Worm (Caenorhabditis elegans) whole organism, L2 larva: ENCODE results near the gene ubxn-2.

Experiments used
- F13H6.1 ChIP-seq: sonication (generic microtip); optimal IDR thresholded peaks from 2 replicates; lab custom pipeline; 2016; ENCODE audit warnings: missing genetic modification characterization, missing compliant biosample characterization
- R02D3.7 ChIP-seq: fragments of 150-350 bp; optimal IDR thresholded peaks from 2 replicates; lab custom pipeline; 2014; ENCODE audit warnings: missing biosample characterization, missing genetic modification characterization
- Y55F3AM.14 ChIP-seq: fragments of 200-800 bp; sonication (Bioruptor generic); optimal IDR thresholded peaks from 2 replicates; lab custom pipeline; 2018; ENCODE audit warnings: mild to moderate bottlenecking, missing genetic modification characterization, missing compliant biosample characterization
- ZK546.5 ChIP-seq: sonication (generic microtip); optimal IDR thresholded peaks from 2 replicates; lab custom pipeline; 2017; ENCODE audit warnings: missing biosample characterization, missing genetic modification characterization
- alr-1 ChIP-seq: fragments of 150-350 bp; optimal IDR thresholded peaks from 2 replicates; lab custom pipeline; 2014; ENCODE audit warnings: missing biosample characterization, missing genetic modification characterization
- aly-2 ChIP-seq: fragments of 150-350 bp; optimal IDR thresholded peaks from 2 replicates; lab custom pipeline; 2014; ENCODE audit warnings: missing biosample characterization, missing genetic modification characterization
- ama-1 ChIP-seq: fragments of 150-350 bp; optimal IDR thresholded peaks from 2 replicates; lab custom pipeline; 2018; ENCODE audit warnings: inconsistent platforms
- blmp-1 ChIP-seq: sonication (generic microtip); optimal IDR thresholded peaks from 2 replicates; lab custom pipeline; 2017; ENCODE audit warnings: missing genetic modification characterization, mild to moderate bottlenecking, missing compliant biosample characterization, antibody characterized with exemption, moderate library complexity; ENCODE audit not compliant: insufficient read depth
- ceh-16 ChIP-seq: fragments of 150-350 bp; optimal IDR thresholded peaks from 2 replicates; lab custom pipeline; 2014; ENCODE audit warnings: missing biosample characterization, missing genetic modification characterization
- ceh-82 ChIP-seq: fragments of 150-350 bp; optimal IDR thresholded peaks from 2 replicates; lab custom pipeline; 2014; ENCODE audit warnings: missing biosample characterization, missing genetic modification characterization
- crh-2 ChIP-seq: sonication (generic microtip); optimal IDR thresholded peaks from 2 replicates; lab custom pipeline; 2017; ENCODE audit warnings: missing biosample characterization, missing genetic modification characterization
- dmd-4 ChIP-seq: sonication (generic microtip); optimal IDR thresholded peaks from 2 replicates; lab custom pipeline; 2017; ENCODE audit warnings: missing biosample characterization, missing genetic modification characterization
- egl-27 ChIP-seq: sonication (generic microtip); optimal IDR thresholded peaks from 3 replicates; lab custom pipeline; 2017; ENCODE audit warnings: missing biosample characterization, missing genetic modification reagents, missing genetic modification characterization
- elt-3 ChIP-seq: sonication (generic microtip); optimal IDR thresholded peaks from 2 replicates; lab custom pipeline; 2017; ENCODE audit warnings: missing biosample characterization, missing genetic modification characterization
- fos-1 ChIP-seq: fragments of 150-350 bp; optimal IDR thresholded peaks from 2 replicates; lab custom pipeline; 2014; ENCODE audit warnings: missing biosample characterization, missing genetic modification characterization
- gmeb-1 ChIP-seq: fragments of 150-350 bp; optimal IDR thresholded peaks from 2 replicates; lab custom pipeline; 2014; ENCODE audit warnings: missing biosample characterization, missing genetic modification characterization
- lin-11 ChIP-seq: fragments of 150-350 bp; sonication (generic microtip); optimal IDR thresholded peaks from 2 replicates; lab custom pipeline; 2014; ENCODE audit warnings: missing biosample characterization, missing genetic modification characterization, inconsistent platforms, mixed read lengths
- lin-13 ChIP-seq: fragments of 150-350 bp; optimal IDR thresholded peaks from 2 replicates; lab custom pipeline; 2014; ENCODE audit warnings: missing biosample characterization, missing genetic modification reagents, missing genetic modification characterization
- lin-39 ChIP-seq: fragments of 150-350 bp; optimal IDR thresholded peaks from 2 replicates; lab custom pipeline; 2014; ENCODE audit warnings: missing biosample characterization, missing genetic modification reagents, missing genetic modification characterization
- lsy-2 ChIP-seq, 2 experiments: fragments of 150-350 bp in 1 of 2; sonication (generic microtip) in 1 of 2; optimal IDR thresholded peaks; 2 replicates each; lab custom pipeline; 2014 to 2017; ENCODE audit warnings: missing biosample characterization in 2 of 2, missing genetic modification characterization in 2 of 2
- mab-5 ChIP-seq: fragments of 150-350 bp; optimal IDR thresholded peaks from 2 replicates; lab custom pipeline; 2014; ENCODE audit warnings: missing biosample characterization, missing genetic modification characterization
- mbf-1 ChIP-seq: sonication (generic microtip); optimal IDR thresholded peaks from 2 replicates; lab custom pipeline; 2017; ENCODE audit warnings: missing biosample characterization, missing genetic modification characterization
- mdl-1 ChIP-seq, 2 experiments: fragments of 150-350 bp in 1 of 2; sonication (generic microtip) in 1 of 2; optimal IDR thresholded peaks; 2 replicates each; lab custom pipeline; 2017; ENCODE audit warnings: missing biosample characterization in 2 of 2, missing genetic modification characterization in 2 of 2
- nhr-10 ChIP-seq: sonication (generic microtip); optimal IDR thresholded peaks from 2 replicates; lab custom pipeline; 2017; ENCODE audit warnings: missing biosample characterization, missing genetic modification characterization
- nhr-11 ChIP-seq: fragments of 150-350 bp; optimal IDR thresholded peaks from 2 replicates; lab custom pipeline; 2014; ENCODE audit warnings: missing biosample characterization, missing genetic modification characterization
- nhr-12 ChIP-seq: fragments of 150-350 bp; optimal IDR thresholded peaks from 2 replicates; lab custom pipeline; 2014; ENCODE audit warnings: missing biosample characterization, missing genetic modification characterization
- nhr-129 ChIP-seq: fragments of 150-350 bp; optimal IDR thresholded peaks from 2 replicates; lab custom pipeline; 2014; ENCODE audit warnings: missing biosample characterization, missing genetic modification characterization
- nhr-21 ChIP-seq: fragments of 150-350 bp; optimal IDR thresholded peaks from 2 replicates; lab custom pipeline; 2014; ENCODE audit warnings: missing biosample characterization, missing genetic modification characterization
- nhr-23 ChIP-seq: fragments of 150-350 bp; optimal IDR thresholded peaks from 2 replicates; lab custom pipeline; 2014; ENCODE audit warnings: missing biosample characterization, missing genetic modification reagents, missing genetic modification characterization
- nhr-237 ChIP-seq: fragments of 150-350 bp; optimal IDR thresholded peaks from 2 replicates; lab custom pipeline; 2014; ENCODE audit warnings: missing biosample characterization, missing genetic modification characterization
- nhr-25 ChIP-seq: fragments of 150-350 bp; sonication (generic microtip); optimal IDR thresholded peaks from 3 replicates; lab custom pipeline; 2014; ENCODE audit warnings: missing biosample characterization, missing genetic modification characterization
- nhr-6 ChIP-seq: fragments of 150-350 bp; optimal IDR thresholded peaks from 2 replicates; lab custom pipeline; 2014; ENCODE audit warnings: missing biosample characterization, missing genetic modification characterization
- nhr-77 ChIP-seq: fragments of 150-350 bp; optimal IDR thresholded peaks from 2 replicates; lab custom pipeline; 2014; ENCODE audit warnings: missing biosample characterization, missing genetic modification characterization
- peb-1 ChIP-seq: fragments of 150-350 bp; optimal IDR thresholded peaks from 2 replicates; lab custom pipeline; 2014; ENCODE audit warnings: missing biosample characterization, missing genetic modification characterization
- sem-4 ChIP-seq: fragments of 150-350 bp; optimal IDR thresholded peaks from 2 replicates; lab custom pipeline; 2014; ENCODE audit warnings: missing biosample characterization, missing genetic modification reagents, missing genetic modification characterization
- skn-1 ChIP-seq: sonication (generic microtip); optimal IDR thresholded peaks from 2 replicates; lab custom pipeline; 2017; ENCODE audit warnings: missing biosample characterization, missing genetic modification characterization
- sma-3 ChIP-seq: sonication (generic microtip); optimal IDR thresholded peaks from 2 replicates; lab custom pipeline; 2016; ENCODE audit warnings: missing genetic modification reagents, missing genetic modification characterization, missing compliant biosample characterization
- snpc-4 ChIP-seq: fragments of 150-350 bp; optimal IDR thresholded peaks from 2 replicates; lab custom pipeline; 2014; ENCODE audit warnings: missing biosample characterization, missing genetic modification characterization
- unc-39 ChIP-seq: fragments of 150-350 bp; optimal IDR thresholded peaks from 2 replicates; lab custom pipeline; 2014; ENCODE audit warnings: missing biosample characterization, missing genetic modification characterization
- unc-55 ChIP-seq: fragments of 150-350 bp; sonication (generic microtip); optimal IDR thresholded peaks from 3 replicates; lab custom pipeline; 2014; ENCODE audit warnings: missing biosample characterization, missing genetic modification reagents, missing genetic modification characterization
- unc-62 ChIP-seq: fragments of 150-350 bp; optimal IDR thresholded peaks from 2 replicates; lab custom pipeline; 2014; ENCODE audit warnings: missing biosample characterization, missing genetic modification reagents, missing genetic modification characterization
- zag-1 ChIP-seq: fragments of 150-350 bp; optimal IDR thresholded peaks from 2 replicates; lab custom pipeline; 2014; ENCODE audit warnings: missing biosample characterization, missing genetic modification characterization
- ztf-1 ChIP-seq: fragments of 200-800 bp; sonication (Bioruptor generic); conservative IDR thresholded peaks from 2 replicates; pipeline ENCODE4 v1.3.6; 2022; ENCODE audit warnings: missing genetic modification characterization, missing compliant biosample characterization
- ztf-11 ChIP-seq: sonication (generic microtip); optimal IDR thresholded peaks from 2 replicates; lab custom pipeline; 2017; ENCODE audit warnings: missing biosample characterization, missing genetic modification characterization
- ztf-4 ChIP-seq: fragments of 150-350 bp; optimal IDR thresholded peaks from 2 replicates; lab custom pipeline; 2014; ENCODE audit warnings: missing biosample characterization, missing genetic modification characterization

ubxn-2 gene

DNA sequence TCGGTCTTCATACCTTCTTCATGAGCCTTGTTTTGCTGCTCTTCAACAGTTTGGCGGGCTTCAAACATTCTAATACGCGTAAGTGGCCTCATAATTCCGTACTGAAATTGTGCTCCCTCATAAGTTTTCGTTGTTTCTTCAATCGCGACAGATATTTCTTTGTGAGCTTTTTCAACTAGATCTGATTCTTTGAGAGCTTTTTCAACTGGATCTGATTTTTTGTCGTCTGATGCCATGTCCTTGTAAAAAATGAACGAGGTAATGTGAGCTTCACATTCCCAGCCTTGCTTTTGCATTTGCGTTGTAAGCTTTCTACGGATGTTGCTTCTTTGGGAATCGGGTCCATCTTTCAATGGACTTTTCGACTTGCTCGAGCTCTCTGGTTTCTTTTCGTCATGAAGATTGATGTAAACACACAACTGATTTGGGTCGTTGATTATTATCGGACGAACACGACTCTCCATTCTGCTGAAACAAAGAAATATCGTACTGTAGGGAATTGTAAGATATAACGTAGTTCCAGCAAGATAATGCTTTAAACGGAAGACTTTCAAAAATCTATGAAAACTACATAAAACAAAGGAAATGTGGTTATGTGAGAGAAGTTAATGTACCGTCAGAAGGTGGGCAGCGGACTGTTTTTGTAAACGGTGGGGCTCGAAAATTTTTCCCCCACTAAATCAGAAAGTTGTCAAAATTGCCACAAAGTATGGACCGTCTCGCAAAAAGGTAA lies 15.2 kb downstream of the ubxn-2 start, which contains the start of gene Y94H6A.10:
Gene Y94H6A.10 (minus strand): TSS at position 464 of the 733 bp plus-strand sequence.
- TF ChIP-seq fos-1 = no peak
- TF ChIP-seq ama-1 (lab: Kevin White, UChicago) = peak; percentile 40

DNA sequence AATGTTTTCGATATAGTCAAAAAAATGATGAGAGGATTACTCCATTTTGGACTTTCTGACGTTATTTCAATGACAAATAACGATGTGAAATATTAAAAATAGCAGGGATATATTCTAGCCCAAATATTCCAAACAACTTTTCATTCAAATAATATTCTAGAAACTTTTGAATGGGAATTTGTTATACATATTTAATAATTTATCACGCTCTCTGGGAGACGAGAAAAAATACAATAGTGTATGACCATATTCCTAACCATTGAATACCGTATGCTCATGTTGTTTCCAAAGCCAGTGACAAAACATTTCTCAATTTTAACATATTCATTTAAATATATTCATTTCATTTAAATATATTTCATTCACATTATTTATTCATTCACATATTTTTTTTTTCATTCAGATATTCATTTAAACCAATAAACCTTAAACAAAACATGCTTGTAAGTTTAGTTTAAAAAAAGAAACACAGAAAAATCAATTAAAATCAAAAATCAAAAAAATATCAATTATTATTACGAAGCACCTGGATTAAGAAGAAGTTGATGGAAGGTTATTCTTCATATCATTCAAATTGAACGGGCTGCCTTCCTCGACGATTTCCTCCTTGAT lies 15.9 kb downstream of the ubxn-2 start:
- TF ChIP-seq nhr-237 (tag; lab: Kevin White, UChicago) = no peak
- TF ChIP-seq skn-1 (tag; lab: Kevin White, UChicago) = no peak
- no peak for TF ChIP-seq ceh-16
- no peak for TF ChIP-seq nhr-6 (tag; lab: Kevin White, UChicago)
- no peak for TF ChIP-seq blmp-1 (tag; lab: Kevin White, UChicago)
- no peak for TF ChIP-seq sem-4 (tag; lab: Kevin White, UChicago)
- no peak for TF ChIP-seq sma-3 (GFP tag; lab: Kevin White, UChicago)
- no peak for TF ChIP-seq nhr-77 (tag; lab: Kevin White, UChicago)
- TF ChIP-seq gmeb-1 (tag; lab: Kevin White, UChicago) = peak; percentile 12
- TF ChIP-seq R02D3.7 = no peak
- TF ChIP-seq lin-11 (tag; lab: Kevin White, UChicago) = no peak
- no peak for TF ChIP-seq alr-1 (tag; lab: Kevin White, UChicago)
- peak; percentile 46 for TF ChIP-seq ztf-4 (tag; lab: Kevin White, UChicago)
- no peak for TF ChIP-seq egl-27 (tag; lab: Kevin White, UChicago)
- no peak for TF ChIP-seq Y55F3AM.14 (GFP tag; lab: Kevin White, UChicago)
- TF ChIP-seq F13H6.1 (tag; lab: Kevin White, UChicago) = no peak
- no peak for TF ChIP-seq ama-1 (lab: Kevin White, UChicago)
- TF ChIP-seq nhr-12 (tag; lab: Kevin White, UChicago) = no peak
- TF ChIP-seq elt-3 (tag; lab: Kevin White, UChicago) = no peak
- peak in 1 of 2 experiments; percentile 20 for TF ChIP-seq lsy-2 (tag; optimal IDR thresholded peaks at IDR 0.05; lab: Kevin White, UChicago)
- no peak for TF ChIP-seq mbf-1
- TF ChIP-seq mab-5 (tag; lab: Kevin White, UChicago) = no peak
- no peak for TF ChIP-seq aly-2 (tag; lab: Kevin White, UChicago)
- no peak for TF ChIP-seq zag-1 (tag; lab: Kevin White, UChicago)
- TF ChIP-seq unc-62 (GFP tag; lab: Kevin White, UChicago) = no peak
- no peak for TF ChIP-seq mdl-1 (tag; optimal IDR thresholded peaks at IDR 0.05; lab: Kevin White, UChicago)
- TF ChIP-seq nhr-23 (tag; lab: Kevin White, UChicago) = no peak
- peak; percentile 25 for TF ChIP-seq unc-55 (GFP tag; lab: Kevin White, UChicago)
- no peak for TF ChIP-seq ztf-11 (tag; lab: Kevin White, UChicago)
- no peak for TF ChIP-seq ceh-82 (tag; lab: Kevin White, UChicago)
- TF ChIP-seq unc-39 = no peak

DNA sequence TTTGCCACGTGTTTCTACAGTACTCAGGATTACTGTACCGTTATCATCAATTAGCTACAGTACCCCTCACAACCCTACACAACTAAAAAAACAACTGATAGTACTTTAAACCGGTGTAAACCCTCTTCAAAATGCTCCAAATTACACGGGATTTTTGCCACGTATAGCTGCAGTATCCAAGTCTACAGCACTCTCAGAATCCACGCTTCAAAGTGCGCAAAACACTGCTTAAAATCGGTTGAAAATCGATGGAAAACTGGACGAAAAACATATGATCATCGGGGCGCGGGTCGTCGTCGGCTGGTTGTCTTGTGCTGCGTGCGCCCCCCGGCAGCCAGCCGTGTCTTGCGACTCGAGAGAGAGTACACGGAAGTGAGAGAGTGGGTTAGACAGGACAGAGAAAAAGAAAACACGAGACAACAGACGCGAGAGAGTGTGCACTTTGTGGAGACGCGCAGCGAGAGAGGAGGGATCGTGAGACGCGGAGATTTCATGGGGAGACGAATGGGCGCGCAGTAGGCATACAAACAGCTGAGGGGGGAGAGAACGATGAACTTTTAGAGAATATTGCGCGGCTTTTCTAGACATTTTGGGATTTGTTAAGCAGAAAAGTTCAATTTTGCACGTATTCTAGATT lies 17.2 kb downstream of the ubxn-2 start:
- no peak for TF ChIP-seq nhr-77 (tag; lab: Kevin White, UChicago)
- TF ChIP-seq skn-1 (tag; lab: Kevin White, UChicago) = no peak
- TF ChIP-seq ama-1 (lab: Kevin White, UChicago) = peak; percentile 8
- TF ChIP-seq mdl-1 (tag; optimal IDR thresholded peaks at IDR 0.05; lab: Kevin White, UChicago) = peak; percentile 81 to 91
- TF ChIP-seq ZK546.5 (tag; lab: Kevin White, UChicago) = peak; percentile 11
- no peak for TF ChIP-seq elt-3 (tag; lab: Kevin White, UChicago)
- TF ChIP-seq Y55F3AM.14 (GFP tag; lab: Kevin White, UChicago) = peak; percentile 70
- peak; percentile 64 for TF ChIP-seq gmeb-1 (tag; lab: Kevin White, UChicago)
- peak; percentile 85 for TF ChIP-seq lin-13 (GFP tag; lab: Kevin White, UChicago)
- TF ChIP-seq nhr-11 (tag; lab: Kevin White, UChicago) = no peak
- peak; percentile 87 for TF ChIP-seq F13H6.1 (tag; lab: Kevin White, UChicago)
- TF ChIP-seq peb-1 = no peak
- no peak for TF ChIP-seq unc-39
- no peak for TF ChIP-seq nhr-237 (tag; lab: Kevin White, UChicago)
- TF ChIP-seq blmp-1 (tag; lab: Kevin White, UChicago) = peak; percentile 1
- TF ChIP-seq nhr-21 = peak; percentile 85
- TF ChIP-seq lsy-2 (tag; optimal IDR thresholded peaks at IDR 0.05; lab: Kevin White, UChicago) = peak; percentile 46 to 88
- TF ChIP-seq R02D3.7 = no peak
- TF ChIP-seq nhr-6 (tag; lab: Kevin White, UChicago) = peak; percentile 28
- TF ChIP-seq nhr-10 (tag; lab: Kevin White, UChicago) = no peak
- no peak for TF ChIP-seq lin-39 (tag; lab: Kevin White, UChicago)
- peak; percentile 87 for TF ChIP-seq crh-2
- peak; percentile 73 for TF ChIP-seq nhr-25 (tag; lab: Kevin White, UChicago)
- TF ChIP-seq ztf-11 (tag; lab: Kevin White, UChicago) = no peak
- no peak for TF ChIP-seq ztf-1 (GFP tag; lab: Robert Waterston, UW)
- TF ChIP-seq nhr-23 (tag; lab: Kevin White, UChicago) = no peak
- peak; percentile 88 for TF ChIP-seq nhr-129 (tag; lab: Kevin White, UChicago)
- TF ChIP-seq dmd-4 (tag; lab: Kevin White, UChicago) = no peak
- TF ChIP-seq alr-1 (tag; lab: Kevin White, UChicago) = no peak
- peak; percentile 17 for TF ChIP-seq zag-1 (tag; lab: Kevin White, UChicago)
- peak; percentile 12 for TF ChIP-seq snpc-4
